Fruit fly (Drosophila melanogaster): Measurements from ENCODE around the gene CG31323.

The CG31323 gene

DNA sequence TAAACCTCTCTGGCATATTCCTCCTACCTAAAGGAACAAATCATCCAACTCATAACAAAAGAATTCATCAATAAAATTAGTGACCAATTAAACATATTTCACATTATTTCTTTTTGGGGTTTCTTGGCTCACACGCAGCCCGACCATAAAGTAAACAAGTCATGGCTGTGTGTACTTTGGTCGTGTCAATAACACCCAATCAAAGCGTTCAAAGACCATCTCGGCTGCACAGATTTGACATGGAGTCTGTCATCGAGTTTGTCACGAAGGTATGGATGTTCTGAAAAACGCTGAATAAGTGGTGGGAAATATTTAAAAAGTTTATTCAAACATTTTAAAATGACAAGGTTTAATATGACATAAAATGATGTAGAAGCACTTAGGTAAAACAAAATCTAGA is 40.1 kb upstream of the CG31323 start (continued):
- TF ChIP-seq CG31365 (tag; optimal IDR thresholded peaks at IDR 0.05) (peak; percentile 12), kni (GFP tag; optimal IDR thresholded peaks at IDR 0.05) (peak; percentile 45), pan (optimal IDR thresholded peaks at IDR 0.05) (no peak), pan (GFP tag; optimal IDR thresholded peaks at IDR 0.05 in 1 of 2, IDR thresholded peaks at IDR 0.05 in 1 of 2) (peak in 1 of 2 experiments; percentile 15), CG32767 (GFP tag; IDR thresholded peaks at IDR 0.05) (peak; percentile 29; the same call in 1 of the 2 replicates), ewg (GFP tag; optimal IDR thresholded peaks at IDR 0.05) (peak; percentile 16), pfk (GFP tag; optimal IDR thresholded peaks at IDR 0.05) (peak; percentile 3), Awh (GFP tag; IDR thresholded peaks at IDR 0.05) (peak; percentile 85), CG15479 (GFP tag; optimal IDR thresholded peaks at IDR 0.05) (no peak), mirr (GFP tag; optimal IDR thresholded peaks at IDR 0.05) (peak; percentile 46), Ada2b (GFP tag; IDR thresholded peaks at IDR 0.05) (peak; percentile 45; the same call in 1 of the 2 replicates), CG2712 (tag; optimal IDR thresholded peaks at IDR 0.05) (peak; percentile 19), Camta (GFP tag; optimal IDR thresholded peaks at IDR 0.05) (peak; percentile 35), dysf (GFP tag; IDR thresholded peaks at IDR 0.05) (0 out of 3 replicates have a peak, but pooled peaks have one; percentile 20), Hmr (GFP tag; optimal IDR thresholded peaks at IDR 0.05) (peak; percentile 47), CG15696 (tag; optimal IDR thresholded peaks at IDR 0.05) (peak; percentile 63), CG1792 (GFP tag; optimal IDR thresholded peaks at IDR 0.05) (peak; percentile 50), CG3726 (GFP tag; IDR thresholded peaks at IDR 0.05) (0 out of 3 replicates have a peak, but pooled peaks have one; percentile 6), Hr51 (GFP tag; optimal IDR thresholded peaks at IDR 0.05) (peak; percentile 4 to 22), fd102C (GFP tag; optimal IDR thresholded peaks at IDR 0.05) (no peak), amos (GFP tag; IDR thresholded peaks at IDR 0.05; ENCODE audit: partially characterized antibody) (no peak), CG10654 (GFP tag; optimal IDR thresholded peaks at IDR 0.05) (peak; percentile 20), Sox100B (GFP tag; optimal IDR thresholded peaks at IDR 0.05) (peak; percentile 46), lov (optimal IDR thresholded peaks at IDR 0.05) (no peak), lov (GFP tag; IDR thresholded peaks at IDR 0.05) (peak; percentile 41; the same call in 1 of the 3 replicates), Dip3 (GFP tag; optimal IDR thresholded peaks at IDR 0.05) (no peak), CG17359 (tag; optimal IDR thresholded peaks at IDR 0.05) (peak; percentile 48), CG9817 (tag; optimal IDR thresholded peaks at IDR 0.05) (peak; percentile 42), CG7987 (GFP tag; optimal IDR thresholded peaks at IDR 0.05) (peak; percentile 81), croc (GFP tag; conservative IDR thresholded peaks at IDR 0.05) (no peak; the same call in 2 of the 3 replicates), maf-S (GFP tag; optimal IDR thresholded peaks at IDR 0.05) (peak; percentile 9), Oli (tag; optimal IDR thresholded peaks at IDR 0.05) (no peak), Dfd (GFP tag; optimal IDR thresholded peaks at IDR 0.05) (no peak), schlank (tag; optimal IDR thresholded peaks at IDR 0.05) (peak; percentile 39), zfh1 (GFP tag; IDR thresholded peaks at IDR 0.05) (peak; percentile 56; the same call in 2 of the 3 replicates)

DNA sequence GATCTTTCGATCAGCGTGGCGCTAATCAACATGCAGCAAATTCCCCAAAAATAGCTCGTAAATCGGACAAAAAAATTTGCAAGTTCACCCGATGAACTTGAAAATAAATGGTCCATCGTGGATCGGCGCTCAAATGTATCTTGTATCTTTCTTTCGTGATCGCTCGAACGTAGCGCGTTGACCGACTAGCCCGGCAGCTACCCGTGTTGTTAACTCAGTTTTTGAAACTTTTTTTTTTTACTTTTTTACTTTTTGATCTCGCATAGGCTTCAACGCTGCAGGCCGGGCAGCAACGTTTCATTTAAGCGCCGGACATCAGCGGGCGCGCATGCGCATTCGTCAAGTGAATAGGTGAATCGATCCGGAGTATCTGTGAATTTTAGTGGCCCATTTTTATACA is 37.8 kb upstream of the CG31323 start, which contains the start of gene CG6142:
Gene CG6142 (plus strand): TSS at position 301 of the 400 bp plus-strand sequence.
- TF ChIP-seq CG3726 (GFP tag; IDR thresholded peaks at IDR 0.05), result peak; percentile 6; the same call in 1 of the 3 replicates
- no peak for TF ChIP-seq CG6765 (GFP tag; optimal IDR thresholded peaks at IDR 0.05)
- 0 out of 4 replicates have a peak, but pooled peaks have one; percentile 28 for TF ChIP-seq chinmo (GFP tag; IDR thresholded peaks at IDR 0.05; ENCODE audit: partially characterized antibody)
- TF ChIP-seq dimm (GFP tag; IDR thresholded peaks at IDR 0.05), result no peak
- TF ChIP-seq sisA (GFP tag; IDR thresholded peaks at IDR 0.05), result no peak
- TF ChIP-seq CG8478 (optimal IDR thresholded peaks at IDR 0.05), result no peak
- TF ChIP-seq CG2116 (GFP tag; optimal IDR thresholded peaks at IDR 0.05), result no peak
- TF ChIP-seq CG4328 (GFP tag; optimal IDR thresholded peaks at IDR 0.05), result no peak
- TF ChIP-seq pfk (GFP tag; optimal IDR thresholded peaks at IDR 0.05), result no peak
- peak in 1 of 2 experiments; percentile 9 for TF ChIP-seq Eip74EF (GFP tag; optimal IDR thresholded peaks at IDR 0.05)
- TF ChIP-seq lmd (GFP tag; IDR thresholded peaks at IDR 0.05), result no peak
- TF ChIP-seq usp (GFP tag; optimal IDR thresholded peaks at IDR 0.05), result no peak
- TF ChIP-seq CG1792 (GFP tag; optimal IDR thresholded peaks at IDR 0.05), result no peak
- no peak for TF ChIP-seq TFAM (GFP tag; optimal IDR thresholded peaks at IDR 0.05)
- TF ChIP-seq CG1233 (GFP tag; optimal IDR thresholded peaks at IDR 0.05), result no peak
- no peak for TF ChIP-seq odd (GFP tag; optimal IDR thresholded peaks at IDR 0.05)
- TF ChIP-seq tup (GFP tag; optimal IDR thresholded peaks at IDR 0.05), result no peak
- no peak for TF ChIP-seq CG31365 (tag; optimal IDR thresholded peaks at IDR 0.05)
- no peak for TF ChIP-seq CG16863 (GFP tag; optimal IDR thresholded peaks at IDR 0.05)
- TF ChIP-seq gce (GFP tag; IDR thresholded peaks at IDR 0.05), result 0 out of 3 replicates have a peak, but pooled peaks have one; percentile 20
